Worm (Caenorhabditis elegans) whole organism, L4/young adult: ENCODE data around the gene gcl-1.

ENCODE experiments used
- W03F9.2 ChIP-seq: fragments of 150-350 bp; optimal IDR thresholded peaks from 2 replicates; lab custom pipeline; 2014; ENCODE audit warnings: missing biosample characterization, missing genetic modification characterization
- him-1 ChIP-seq: sonication (generic microtip); optimal IDR thresholded peaks from 2 replicates; lab custom pipeline; 2016; ENCODE audit warnings: missing genotype, missing genetic modification reagents, missing genetic modification characterization, missing compliant biosample characterization

DNA sequence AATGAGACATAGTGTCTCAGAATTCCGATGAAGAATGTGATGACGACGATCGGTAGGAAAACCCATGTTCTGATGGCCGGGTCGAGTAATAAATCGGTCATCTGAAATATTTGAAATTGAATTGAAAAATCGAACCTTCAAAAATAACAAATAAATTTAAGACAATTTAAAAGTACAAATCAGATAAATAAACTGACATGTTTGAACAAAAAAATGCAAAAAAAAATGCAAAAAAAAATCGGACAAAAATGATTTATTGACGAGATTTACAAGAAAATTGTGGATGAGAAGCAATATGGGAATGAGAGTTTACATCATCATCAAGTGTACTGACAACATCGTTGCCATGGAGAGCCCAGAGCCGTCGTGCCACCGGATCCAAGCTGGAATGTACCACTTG lies 30.9 kb downstream of the gcl-1 start, which contains the start of gene emc-3:
- TF ChIP-seq him-1 (tag; lab: Kevin White, UChicago) (no peak), W03F9.2 (no peak)
